Fruit fly (Drosophila melanogaster): Measurements from ENCODE around the gene Fntb.

Fntb gene

dm6 chr3R:16432665-16433065 lies at the start of gene Fntb (continued):
- TF ChIP-seq CG14441 (GFP tag; IDR thresholded peaks at IDR 0.05) (peak; percentile 49; the same call in 1 of the 2 replicates), Max (GFP tag; optimal IDR thresholded peaks at IDR 0.05) (peak; percentile 41), chif (GFP tag; optimal IDR thresholded peaks at IDR 0.05) (peak in 1 of 2 experiments; percentile 36), Nf-YB (GFP tag; optimal IDR thresholded peaks at IDR 0.05) (peak; percentile 55), CG7786 (GFP tag; optimal IDR thresholded peaks at IDR 0.05) (peak; percentile 29), CG8388 (GFP tag; optimal IDR thresholded peaks at IDR 0.05) (peak; percentile 58), CG6254 (GFP tag; optimal IDR thresholded peaks at IDR 0.05) (no peak), NfI (GFP tag; optimal IDR thresholded peaks at IDR 0.05) (peak; percentile 55), vfl (GFP tag; optimal IDR thresholded peaks at IDR 0.05) (peak; percentile 29), CG10543 (GFP tag; optimal IDR thresholded peaks at IDR 0.05) (peak; percentile 63), HHEX (GFP tag; optimal IDR thresholded peaks at IDR 0.05) (peak; percentile 63), Dp (GFP tag; optimal IDR thresholded peaks at IDR 0.05) (no peak), Antp (GFP tag; optimal IDR thresholded peaks at IDR 0.05) (no peak), Fer1 (GFP tag; optimal IDR thresholded peaks at IDR 0.05) (peak; percentile 73), CG2116 (GFP tag; optimal IDR thresholded peaks at IDR 0.05) (peak; percentile 49), tin (GFP tag; optimal IDR thresholded peaks at IDR 0.05) (peak; percentile 60), CG2120 (GFP tag; optimal IDR thresholded peaks at IDR 0.05) (peak; percentile 78), CG34224 (GFP tag; IDR thresholded peaks at IDR 0.05; ENCODE audit: partially characterized antibody) (peak; percentile 35; the same call in 1 of the 3 replicates), CG34422 (GFP tag; IDR thresholded peaks at IDR 0.05) (peak; percentile 42; the same call in 1 of the 3 replicates), CG10321 (GFP tag; IDR thresholded peaks at IDR 0.05) (no peak), CG3726 (GFP tag; IDR thresholded peaks at IDR 0.05) (no peak), bigmax (GFP tag; optimal IDR thresholded peaks at IDR 0.05) (no peak), Ets65A (GFP tag) (peak; percentile 95), trem (tag; optimal IDR thresholded peaks at IDR 0.05) (peak; percentile 74), Pdp1 (GFP tag; optimal IDR thresholded peaks at IDR 0.05) (peak; percentile 25 to 57), CG11398 (GFP tag; optimal IDR thresholded peaks at IDR 0.05) (no peak), CG13775 (GFP tag; optimal IDR thresholded peaks at IDR 0.05) (peak; percentile 74), CG3065 (GFP tag; optimal IDR thresholded peaks at IDR 0.05) (peak; percentile 2), ind (GFP tag; optimal IDR thresholded peaks at IDR 0.05) (peak; percentile 72), Fer2 (tag; optimal IDR thresholded peaks at IDR 0.05) (peak; percentile 55), Abd-B (GFP tag; optimal IDR thresholded peaks at IDR 0.05) (peak; percentile 74), run (tag; optimal IDR thresholded peaks at IDR 0.05) (peak; percentile 35), ssp (GFP tag; IDR thresholded peaks at IDR 0.05) (peak; percentile 44; the same call in 1 of the 2 replicates), bab2 (GFP tag; optimal IDR thresholded peaks at IDR 0.05) (peak; percentile 10), sob (GFP tag; IDR thresholded peaks at IDR 0.05) (peak; percentile 63), PHDP (tag; optimal IDR thresholded peaks at IDR 0.05) (peak; percentile 81), Xrp1 (GFP tag; IDR thresholded peaks at IDR 0.05) (peak; percentile 64; the same call in 1 of the 2 replicates), ewg (GFP tag; optimal IDR thresholded peaks at IDR 0.05) (peak; percentile 25), CG6765 (GFP tag; optimal IDR thresholded peaks at IDR 0.05) (peak; percentile 40), schlank (tag; optimal IDR thresholded peaks at IDR 0.05) (peak; percentile 33), Fer3 (tag; optimal IDR thresholded peaks at IDR 0.05) (peak; percentile 78), CrebB (tag; optimal IDR thresholded peaks at IDR 0.05) (peak; percentile 62), CG4424 (GFP tag; optimal IDR thresholded peaks at IDR 0.05) (peak; percentile 68), tx (GFP tag; optimal IDR thresholded peaks at IDR 0.05) (no peak), CG2875 (GFP tag; optimal IDR thresholded peaks at IDR 0.05) (peak; percentile 44), Awh (GFP tag; IDR thresholded peaks at IDR 0.05) (0 out of 2 replicates have a peak, but pooled peaks have one; percentile 51), twi (tag; optimal IDR thresholded peaks at IDR 0.05) (peak; percentile 46), CG6654 (GFP tag; optimal IDR thresholded peaks at IDR 0.05) (no peak), odd (GFP tag; optimal IDR thresholded peaks at IDR 0.05) (no peak), wor (GFP tag; IDR thresholded peaks at IDR 0.05) (no peak)

Data from whole organism, embryonic.